Worm (Caenorhabditis elegans): Measurements from ENCODE around the gene T01C3.2.

ce11 chrV:14978205-14978751, 12.7 kb upstream of the T01C3.2 start, which contains the start of the genes grd-12 and F02D8.1:
- TF ChIP-seq cebp-1 (GFP tag; IDR thresholded peaks at IDR 0.05) (no peak), cebp-1 (tag; optimal IDR thresholded peaks at IDR 0.05) (no peak), ZK185.1 (tag; optimal IDR thresholded peaks at IDR 0.05; ENCODE audit: poor library complexity, severe bottlenecking) (no peak), ama-1 (optimal IDR thresholded peaks at IDR 0.05) (no peak), ama-1 (GFP tag; optimal IDR thresholded peaks at IDR 0.05) (no peak), unc-62 (GFP tag; optimal IDR thresholded peaks at IDR 0.05) (no peak)

Measured in whole organism, young adult.